Worm (Caenorhabditis elegans) whole organism, late embryonic: ENCODE measurements around the gene mvk-1.
A peak's percentile ranks its signal among the peaks of the same experiment; 100 is the strongest.

Experiments used
- C08G9.2 ChIP-seq: sonication (generic microtip); optimal IDR thresholded peaks from 2 replicates; lab custom pipeline; 2016; ENCODE audit warnings: mild to moderate bottlenecking, missing genetic modification characterization, moderate library complexity, missing compliant biosample characterization
- C38D4.7 ChIP-seq: fragments of 200-800 bp; sonication (Bioruptor generic); optimal IDR thresholded peaks from 2 replicates; lab custom pipeline; 2018; ENCODE audit warnings: mild to moderate bottlenecking, missing genetic modification characterization, moderate library complexity, missing compliant biosample characterization
- F13H6.1 ChIP-seq: sonication (generic microtip); optimal IDR thresholded peaks from 2 replicates; lab custom pipeline; 2016; ENCODE audit warnings: missing genetic modification characterization, missing compliant biosample characterization
- K02D7.2 ChIP-seq: sonication (generic microtip); optimal IDR thresholded peaks from 2 replicates; lab custom pipeline; 2017; ENCODE audit warnings: mild to moderate bottlenecking, missing genetic modification characterization, missing compliant biosample characterization
- K09A11.1 ChIP-seq: sonication (generic microtip); optimal IDR thresholded peaks from 2 replicates; lab custom pipeline; 2017; ENCODE audit warnings: antibody characterized with exemption, mild to moderate bottlenecking, missing genetic modification characterization, missing compliant biosample characterization; ENCODE audit not compliant: insufficient read depth
- Y22D7AL.16 ChIP-seq: sonication (generic microtip); optimal IDR thresholded peaks from 2 replicates; lab custom pipeline; 2016; ENCODE audit warnings: missing genetic modification characterization, missing compliant biosample characterization
- ama-1 ChIP-seq: fragments of 150-350 bp; optimal IDR thresholded peaks from 2 replicates; lab custom pipeline; 2014
- ceh-14 ChIP-seq: sonication (generic microtip); optimal IDR thresholded peaks from 2 replicates; lab custom pipeline; 2016; ENCODE audit warnings: missing genotype, missing genetic modification characterization, missing compliant biosample characterization
- ceh-18 ChIP-seq: sonication (generic microtip); optimal IDR thresholded peaks from 2 replicates; lab custom pipeline; 2016; ENCODE audit warnings: missing genetic modification characterization, missing compliant biosample characterization
- ceh-19 ChIP-seq: fragments of 200-800 bp; sonication (Bioruptor generic); optimal IDR thresholded peaks from 2 replicates; lab custom pipeline; 2018; ENCODE audit warnings: mild to moderate bottlenecking, missing genetic modification characterization, missing compliant biosample characterization
- ceh-24 ChIP-seq: sonication (generic microtip); optimal IDR thresholded peaks from 2 replicates; lab custom pipeline; 2016; ENCODE audit warnings: mild to moderate bottlenecking, missing genetic modification characterization, missing compliant biosample characterization
- ceh-30 ChIP-seq: fragments of 150-350 bp; optimal IDR thresholded peaks from 2 replicates; lab custom pipeline; 2014; ENCODE audit warnings: missing biosample characterization, missing genetic modification characterization
- ceh-31 ChIP-seq: sonication (generic microtip); optimal IDR thresholded peaks from 2 replicates; lab custom pipeline; 2016; ENCODE audit warnings: missing genetic modification characterization, missing compliant biosample characterization
- ceh-34 ChIP-seq: sonication (generic microtip); optimal IDR thresholded peaks from 2 replicates; lab custom pipeline; 2016; ENCODE audit warnings: mild to moderate bottlenecking, missing genetic modification characterization, missing compliant biosample characterization
- ceh-6 ChIP-seq: fragments of 200-800 bp; sonication (Bioruptor generic); optimal IDR thresholded peaks from 2 replicates; lab custom pipeline; 2018; ENCODE audit warnings: mild to moderate bottlenecking, missing genetic modification characterization, missing compliant biosample characterization
- ceh-9 ChIP-seq: sonication (generic microtip); optimal IDR thresholded peaks from 2 replicates; lab custom pipeline; 2016; ENCODE audit warnings: mild to moderate bottlenecking, missing genetic modification characterization, inconsistent platforms, missing compliant biosample characterization
- che-1 ChIP-seq: sonication (generic microtip); optimal IDR thresholded peaks from 2 replicates; lab custom pipeline; 2016; ENCODE audit warnings: mild to moderate bottlenecking, missing genetic modification characterization, missing compliant biosample characterization
- dmd-4 ChIP-seq: sonication (generic microtip); optimal IDR thresholded peaks from 2 replicates; lab custom pipeline; 2016; ENCODE audit warnings: borderline replicate concordance, missing genetic modification characterization, missing compliant biosample characterization
- elt-2 ChIP-seq: sonication (generic microtip); optimal IDR thresholded peaks from 2 replicates; lab custom pipeline; 2016; ENCODE audit warnings: missing genetic modification reagents, missing genetic modification characterization, missing compliant biosample characterization
- elt-4 ChIP-seq: sonication (generic microtip); optimal IDR thresholded peaks from 2 replicates; lab custom pipeline; 2016; ENCODE audit warnings: missing genetic modification characterization, missing compliant biosample characterization
- ets-4 ChIP-seq: sonication (generic microtip); optimal IDR thresholded peaks from 2 replicates; lab custom pipeline; 2016; ENCODE audit warnings: missing genetic modification characterization, missing compliant biosample characterization
- eyg-1 ChIP-seq: sonication (generic microtip); optimal IDR thresholded peaks from 2 replicates; lab custom pipeline; 2016; ENCODE audit warnings: missing genotype, missing genetic modification characterization, missing compliant biosample characterization
- fax-1 ChIP-seq: sonication (generic microtip); optimal IDR thresholded peaks from 2 replicates; lab custom pipeline; 2016; ENCODE audit warnings: missing genotype, missing genetic modification characterization, missing compliant biosample characterization
- fkh-10 ChIP-seq: fragments of 150-350 bp; optimal IDR thresholded peaks from 2 replicates; lab custom pipeline; 2014; ENCODE audit warnings: missing biosample characterization, missing genetic modification reagents, missing genetic modification characterization
- gmeb-2 ChIP-seq: sonication (generic microtip); optimal IDR thresholded peaks from 2 replicates; lab custom pipeline; 2016; ENCODE audit warnings: missing genetic modification characterization, inconsistent platforms, missing compliant biosample characterization
- hlh-13 ChIP-seq: fragments of 200-800 bp; sonication (Bioruptor generic); optimal IDR thresholded peaks from 2 replicates; lab custom pipeline; 2018; ENCODE audit warnings: mild to moderate bottlenecking, missing genetic modification characterization, missing compliant biosample characterization
- hlh-30 ChIP-seq: sonication (generic microtip); optimal IDR thresholded peaks from 2 replicates; lab custom pipeline; 2017; ENCODE audit warnings: antibody characterized with exemption, missing genetic modification characterization, missing compliant biosample characterization; ENCODE audit not compliant: insufficient read depth
- hlh-6 ChIP-seq: sonication (generic microtip); optimal IDR thresholded peaks from 2 replicates; lab custom pipeline; 2016; ENCODE audit warnings: missing genotype, missing genetic modification characterization, missing compliant biosample characterization
- hlh-8 ChIP-seq: sonication (generic microtip); optimal IDR thresholded peaks from 2 replicates; lab custom pipeline; 2016; ENCODE audit warnings: missing genotype, missing genetic modification characterization, missing compliant biosample characterization
- lin-11 ChIP-seq: fragments of 200-800 bp; sonication (Bioruptor generic); optimal IDR thresholded peaks from 2 replicates; lab custom pipeline; 2018; ENCODE audit warnings: mild to moderate bottlenecking, missing genetic modification characterization, missing compliant biosample characterization
- mec-3 ChIP-seq: sonication (generic microtip); optimal IDR thresholded peaks from 2 replicates; lab custom pipeline; 2016; ENCODE audit warnings: borderline replicate concordance, missing genetic modification characterization, missing compliant biosample characterization
- nfya-1 ChIP-seq: sonication (generic microtip); optimal IDR thresholded peaks from 2 replicates; lab custom pipeline; 2017; ENCODE audit warnings: missing genetic modification characterization, mild to moderate bottlenecking, missing compliant biosample characterization, antibody characterized with exemption, moderate library complexity
- nhr-232 ChIP-seq: sonication (generic microtip); optimal IDR thresholded peaks from 2 replicates; lab custom pipeline; 2016; ENCODE audit warnings: missing genetic modification characterization, missing compliant biosample characterization
- npax-4 ChIP-seq: sonication (generic microtip); optimal IDR thresholded peaks from 2 replicates; lab custom pipeline; 2016; ENCODE audit warnings: missing genetic modification characterization, missing compliant biosample characterization
- pha-2 ChIP-seq: sonication (generic microtip); optimal IDR thresholded peaks from 2 replicates; lab custom pipeline; 2017; ENCODE audit warnings: mild to moderate bottlenecking, missing genetic modification characterization, missing compliant biosample characterization
- pha-4 ChIP-seq: fragments of 150-350 bp; optimal IDR thresholded peaks from 2 replicates; lab custom pipeline; 2018; ENCODE audit warnings: missing biosample characterization, missing genetic modification reagents, missing genetic modification characterization
- pros-1 ChIP-seq: fragments of 150-350 bp; optimal IDR thresholded peaks from 2 replicates; lab custom pipeline; 2014; ENCODE audit warnings: missing biosample characterization, missing genetic modification reagents, missing genetic modification characterization
- sox-4 ChIP-seq: sonication (generic microtip); optimal IDR thresholded peaks from 2 replicates; lab custom pipeline; 2017; ENCODE audit warnings: mild to moderate bottlenecking, missing genetic modification characterization, inconsistent platforms, missing compliant biosample characterization
- tbx-2 ChIP-seq: sonication (generic microtip); optimal IDR thresholded peaks from 2 replicates; lab custom pipeline; 2016; ENCODE audit warnings: missing genetic modification characterization, missing compliant biosample characterization
- ttx-3 ChIP-seq: sonication (generic microtip); optimal IDR thresholded peaks from 2 replicates; lab custom pipeline; 2016; ENCODE audit warnings: missing genetic modification reagents, missing genetic modification characterization, missing compliant biosample characterization
- unc-55 ChIP-seq: sonication (generic microtip); optimal IDR thresholded peaks from 2 replicates; lab custom pipeline; 2017; ENCODE audit warnings: missing biosample characterization, missing genetic modification reagents, missing genetic modification characterization
- unc-86 ChIP-seq: sonication (generic microtip); optimal IDR thresholded peaks from 2 replicates; lab custom pipeline; 2016; ENCODE audit warnings: missing genetic modification characterization, missing compliant biosample characterization
- zip-5 ChIP-seq: sonication (generic microtip); optimal IDR thresholded peaks from 2 replicates; lab custom pipeline; 2016; ENCODE audit warnings: missing genetic modification characterization, missing compliant biosample characterization
- ztf-16 ChIP-seq: sonication (generic microtip); optimal IDR thresholded peaks from 2 replicates; lab custom pipeline; 2017; ENCODE audit warnings: missing genetic modification characterization, missing compliant biosample characterization

The mvk-1 gene

ce11 chrIII:6095654-6096053 lies 40.4 kb downstream of the mvk-1 start:
- TF ChIP-seq hlh-8 (tag; lab: Kevin White, UChicago) (no peak), ceh-6 (GFP tag; lab: Kevin White, UChicago) (no peak), unc-55 (GFP tag; lab: Kevin White, UChicago) (no peak), npax-4 (tag; lab: Kevin White, UChicago) (no peak), elt-2 (tag; lab: Kevin White, UChicago) (no peak), fkh-10 (GFP tag; lab: Kevin White, UChicago) (no peak), fax-1 (tag; lab: Kevin White, UChicago) (no peak), pros-1 (no peak), nfya-1 (no peak), ttx-3 (tag; lab: Kevin White, UChicago) (no peak), che-1 (tag; lab: Kevin White, UChicago) (no peak), ceh-30 (no peak), F13H6.1 (no peak), Y22D7AL.16 (tag; lab: Kevin White, UChicago) (no peak), zip-5 (tag; lab: Kevin White, UChicago) (no peak), mec-3 (tag; lab: Kevin White, UChicago) (no peak), dmd-4 (tag; lab: Kevin White, UChicago) (no peak), sox-4 (no peak), lin-11 (tag; lab: Kevin White, UChicago) (no peak), unc-86 (tag; lab: Kevin White, UChicago) (no peak)

DNA sequence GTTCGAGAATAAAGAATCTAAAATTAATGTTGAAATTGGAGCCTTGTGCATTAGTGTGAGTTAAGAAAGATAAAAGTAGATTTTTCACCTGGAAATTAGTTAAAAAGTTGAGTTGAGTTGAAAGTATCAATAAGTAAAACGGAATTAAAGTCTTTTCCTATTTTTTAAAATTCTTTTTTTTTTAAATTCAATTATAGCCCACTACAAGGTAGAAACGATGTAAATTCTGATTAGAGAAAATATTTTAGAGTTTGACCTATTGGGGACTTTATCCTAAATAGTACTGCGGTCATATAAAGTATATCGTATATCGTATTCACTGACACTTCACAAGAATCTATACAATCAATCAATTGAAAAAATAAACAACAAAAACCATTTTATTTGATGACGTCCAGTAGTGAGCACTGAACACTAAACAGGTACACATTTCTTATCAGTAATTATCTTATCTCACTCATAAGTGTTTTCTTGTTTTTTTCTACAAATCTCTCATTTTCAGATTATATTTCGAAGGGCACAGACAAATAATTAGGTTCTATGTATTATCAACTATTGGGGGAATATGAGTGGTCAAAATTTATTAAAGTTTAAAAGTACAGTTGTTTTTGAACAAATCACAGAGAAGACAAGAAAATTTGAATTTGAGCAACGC lies 48.2 kb downstream of the mvk-1 start, which contains the start of gene wht-1:
Gene wht-1, minus strand, starts transcription at position 51 of the 655 bp plus-strand sequence.
- TF ChIP-seq elt-2 (tag; lab: Kevin White, UChicago): peak; percentile 88
- TF ChIP-seq ets-4: no peak

DNA sequence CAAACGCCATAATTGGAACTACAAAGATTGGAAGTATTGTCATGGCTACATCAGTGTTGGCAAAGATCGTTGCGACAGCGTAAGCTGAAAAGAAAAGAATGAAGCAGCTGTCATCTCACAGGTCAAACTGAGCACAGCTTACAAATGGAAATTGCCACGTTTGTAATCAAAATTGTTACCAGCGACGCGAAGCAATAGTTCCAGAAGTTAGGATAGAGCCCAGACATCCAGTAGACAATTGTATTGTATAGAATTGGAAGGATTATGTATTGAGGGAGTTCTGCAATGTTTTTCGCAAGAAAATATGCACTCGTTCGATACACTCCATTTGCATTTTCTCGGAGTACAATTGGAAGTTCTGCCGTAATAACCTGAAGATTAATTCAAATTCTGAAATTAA lies 50.8 kb downstream of the mvk-1 start:
- TF ChIP-seq mec-3 (tag; lab: Kevin White, UChicago) (no peak), pha-4 (tag; lab: Kevin White, UChicago) (no peak), ztf-16 (tag; lab: Kevin White, UChicago) (no peak), ceh-34 (tag; lab: Kevin White, UChicago) (no peak), nhr-232 (tag; lab: Kevin White, UChicago) (no peak), C38D4.7 (GFP tag; lab: Kevin White, UChicago) (no peak), lin-11 (tag; lab: Kevin White, UChicago) (no peak), elt-2 (tag; lab: Kevin White, UChicago) (no peak), ceh-19 (GFP tag; lab: Kevin White, UChicago) (no peak), hlh-13 (GFP tag; lab: Kevin White, UChicago) (no peak)

DNA sequence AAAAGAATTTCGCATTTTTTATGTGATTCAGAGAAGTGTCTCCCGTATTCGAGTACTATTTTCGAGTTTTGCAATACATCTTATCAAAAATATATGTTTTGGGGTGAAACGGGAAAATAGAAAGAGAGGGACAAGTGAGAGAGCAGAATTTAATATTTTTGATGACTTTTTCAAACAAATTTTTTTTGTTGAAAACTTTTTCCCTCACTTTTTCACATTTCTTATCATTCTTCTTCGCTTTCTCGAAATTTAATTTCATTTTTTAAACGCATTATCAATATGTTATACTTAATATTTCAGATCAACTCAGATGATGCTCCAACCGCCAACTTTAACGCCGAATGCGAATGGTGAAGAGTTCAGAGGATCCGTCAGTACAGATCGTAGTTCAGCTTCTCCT lies 55.8 kb downstream of the mvk-1 start, which contains the start of gene attf-4:
Gene attf-4, plus strand, starts transcription at position 301 of the 400 bp plus-strand sequence.
- no peak for TF ChIP-seq ceh-18 (tag; lab: Kevin White, UChicago)

DNA sequence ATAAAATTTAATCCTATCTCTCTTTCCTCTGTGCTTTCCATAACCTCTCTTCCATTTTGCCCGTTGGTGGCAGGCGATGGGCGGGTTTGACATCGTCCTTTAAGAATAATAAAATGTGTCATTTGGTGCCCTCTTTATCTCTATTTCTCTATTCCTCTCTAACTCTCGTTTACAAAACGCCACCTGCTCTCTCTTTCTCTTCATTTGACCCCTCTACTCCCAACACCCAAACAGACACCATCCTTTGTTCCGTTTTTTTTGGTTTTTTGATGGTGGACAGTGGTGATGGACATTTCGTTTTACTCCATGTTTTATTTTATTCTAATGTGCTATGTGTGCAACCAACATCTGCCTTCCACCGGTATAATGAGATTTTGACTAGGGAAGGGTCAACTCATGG lies 57.2 kb downstream of the mvk-1 start:
- TF ChIP-seq nfya-1 (peak; percentile 36), tbx-2 (tag; lab: Kevin White, UChicago) (peak; percentile 15), ceh-24 (no peak), ceh-14 (tag; lab: Kevin White, UChicago) (no peak), hlh-30 (tag; lab: Kevin White, UChicago) (no peak), eyg-1 (tag; lab: Kevin White, UChicago) (no peak), K09A11.1 (tag; lab: Kevin White, UChicago) (no peak), elt-4 (tag; lab: Kevin White, UChicago) (no peak), F13H6.1 (no peak), ama-1 (lab: Kevin White, UChicago) (no peak), ceh-34 (tag; lab: Kevin White, UChicago) (peak; percentile 5), hlh-6 (tag; lab: Kevin White, UChicago) (no peak), K02D7.2 (tag; lab: Kevin White, UChicago) (no peak), nhr-232 (tag; lab: Kevin White, UChicago) (no peak), pros-1 (no peak), ztf-16 (tag; lab: Kevin White, UChicago) (no peak), ceh-9 (no peak), ceh-31 (tag; lab: Kevin White, UChicago) (peak; percentile 33), gmeb-2 (no peak), pha-2 (no peak), C38D4.7 (GFP tag; lab: Kevin White, UChicago) (no peak), C08G9.2 (tag; lab: Kevin White, UChicago) (no peak)
